Fruit fly (Drosophila melanogaster): ENCODE measurements around the gene Vps16B.

Vps16B gene

DNA sequence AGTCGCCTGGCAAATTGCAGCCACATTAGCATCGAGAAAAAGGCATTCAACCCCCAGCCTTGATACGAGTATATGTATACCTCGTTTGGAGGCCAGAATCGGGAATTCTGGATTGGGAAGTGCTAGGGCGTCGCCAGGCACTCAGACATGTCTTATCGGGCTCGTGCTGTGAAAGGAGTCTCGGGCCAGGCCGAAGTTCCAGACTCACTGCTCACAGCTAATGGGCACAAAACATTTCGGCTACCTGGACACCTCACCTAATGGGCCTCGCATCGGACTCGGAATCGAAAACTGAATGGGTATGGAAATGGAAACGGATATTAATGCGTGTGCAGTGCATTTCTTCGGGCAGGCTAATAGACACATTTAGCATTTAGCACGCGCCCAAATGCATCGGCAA lies 45.3 kb downstream of the Vps16B start (continued):
- peak; percentile 66 for TF ChIP-seq Ets65A (GFP tag)
- no peak for TF ChIP-seq CG13287 (GFP tag; IDR thresholded peaks at IDR 0.05; ENCODE audit: partially characterized antibody)
- TF ChIP-seq Dbx (GFP tag; IDR thresholded peaks at IDR 0.05): no peak
- no peak for TF ChIP-seq CG15073 (GFP tag; optimal IDR thresholded peaks at IDR 0.05)
- TF ChIP-seq CG4328 (GFP tag; optimal IDR thresholded peaks at IDR 0.05): no peak
- no peak for TF ChIP-seq D19B (GFP tag; optimal IDR thresholded peaks at IDR 0.05)
- no peak for TF ChIP-seq CG32767 (GFP tag; IDR thresholded peaks at IDR 0.05)
- TF ChIP-seq crp (GFP tag; optimal IDR thresholded peaks at IDR 0.05): no peak
- no peak for TF ChIP-seq dysf (GFP tag; IDR thresholded peaks at IDR 0.05)
- peak; percentile 11 for TF ChIP-seq D (optimal IDR thresholded peaks at IDR 0.05)
- no peak for TF ChIP-seq D (GFP tag; optimal IDR thresholded peaks at IDR 0.05)
- no peak for TF ChIP-seq chinmo (GFP tag; IDR thresholded peaks at IDR 0.05; ENCODE audit: partially characterized antibody)
- no peak for TF ChIP-seq CG17568 (GFP tag; optimal IDR thresholded peaks at IDR 0.05)
- TF ChIP-seq CG8359 (GFP tag; optimal IDR thresholded peaks at IDR 0.05; ENCODE audit: borderline replicate concordance): no peak
- TF ChIP-seq Nf-YC (tag; optimal IDR thresholded peaks at IDR 0.05): no peak
- peak; percentile 54 for TF ChIP-seq CG13894 (tag; optimal IDR thresholded peaks at IDR 0.05)
- no peak for TF ChIP-seq CG8924 (tag; optimal IDR thresholded peaks at IDR 0.05)
- TF ChIP-seq slbo (GFP tag; IDR thresholded peaks at IDR 0.05): no peak
- no peak for TF ChIP-seq fru (optimal IDR thresholded peaks at IDR 0.05)
- peak; percentile 91 for TF ChIP-seq zen (tag; optimal IDR thresholded peaks at IDR 0.05)
- TF ChIP-seq CG11696 (GFP tag; IDR thresholded peaks at IDR 0.05): no peak
- no peak for TF ChIP-seq ab (GFP tag; optimal IDR thresholded peaks at IDR 0.05)
- TF ChIP-seq CG11504 (tag; optimal IDR thresholded peaks at IDR 0.05): no peak
- no peak for TF ChIP-seq B-H2 (GFP tag; optimal IDR thresholded peaks at IDR 0.05)
- TF ChIP-seq CG4730 (GFP tag; IDR thresholded peaks at IDR 0.05): no peak
- no peak for TF ChIP-seq CG12659 (GFP tag; optimal IDR thresholded peaks at IDR 0.05)
- no peak for TF ChIP-seq Bteb2 (GFP tag; optimal IDR thresholded peaks at IDR 0.05)
- no peak for TF ChIP-seq otp (GFP tag; IDR thresholded peaks at IDR 0.05)

DNA sequence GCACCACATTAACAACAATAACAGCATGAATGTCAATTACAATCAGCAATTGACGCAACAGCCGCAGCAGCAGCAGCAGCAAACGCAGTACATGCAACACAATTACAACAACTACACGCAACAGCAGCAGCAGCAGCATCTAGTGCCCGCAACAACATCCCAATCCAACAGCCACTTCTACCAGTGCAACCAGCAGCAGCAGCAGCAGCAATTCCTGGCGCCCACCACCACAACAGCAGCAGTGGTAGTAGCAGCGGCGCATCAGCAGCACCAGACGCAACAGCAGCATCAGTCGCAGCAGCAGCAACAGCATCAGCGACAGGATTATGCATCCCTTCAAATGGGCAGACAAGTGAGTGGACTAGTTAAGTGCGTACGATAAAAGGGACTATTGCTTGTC lies 49.0 kb downstream of the Vps16B start:
- no peak for TF ChIP-seq NC2α (GFP tag; optimal IDR thresholded peaks at IDR 0.05)
- peak in 1 of 2 experiments; percentile 77 for TF ChIP-seq Dfd (GFP tag; optimal IDR thresholded peaks at IDR 0.05)
- no peak for TF ChIP-seq CG17612 (GFP tag; IDR thresholded peaks at IDR 0.05)
- 0 out of 3 replicates have a peak, but pooled peaks have one; percentile 7 for TF ChIP-seq HLH4C (GFP tag; IDR thresholded peaks at IDR 0.05; ENCODE audit: partially characterized antibody)
- TF ChIP-seq CG4282 (GFP tag; optimal IDR thresholded peaks at IDR 0.05): no peak
- TF ChIP-seq CG4328 (GFP tag; optimal IDR thresholded peaks at IDR 0.05): no peak
- no peak for TF ChIP-seq CG14710 (tag; optimal IDR thresholded peaks at IDR 0.05)
- peak; percentile 73 for TF ChIP-seq CG8478 (optimal IDR thresholded peaks at IDR 0.05)
- TF ChIP-seq tup (GFP tag; optimal IDR thresholded peaks at IDR 0.05): no peak

DNA sequence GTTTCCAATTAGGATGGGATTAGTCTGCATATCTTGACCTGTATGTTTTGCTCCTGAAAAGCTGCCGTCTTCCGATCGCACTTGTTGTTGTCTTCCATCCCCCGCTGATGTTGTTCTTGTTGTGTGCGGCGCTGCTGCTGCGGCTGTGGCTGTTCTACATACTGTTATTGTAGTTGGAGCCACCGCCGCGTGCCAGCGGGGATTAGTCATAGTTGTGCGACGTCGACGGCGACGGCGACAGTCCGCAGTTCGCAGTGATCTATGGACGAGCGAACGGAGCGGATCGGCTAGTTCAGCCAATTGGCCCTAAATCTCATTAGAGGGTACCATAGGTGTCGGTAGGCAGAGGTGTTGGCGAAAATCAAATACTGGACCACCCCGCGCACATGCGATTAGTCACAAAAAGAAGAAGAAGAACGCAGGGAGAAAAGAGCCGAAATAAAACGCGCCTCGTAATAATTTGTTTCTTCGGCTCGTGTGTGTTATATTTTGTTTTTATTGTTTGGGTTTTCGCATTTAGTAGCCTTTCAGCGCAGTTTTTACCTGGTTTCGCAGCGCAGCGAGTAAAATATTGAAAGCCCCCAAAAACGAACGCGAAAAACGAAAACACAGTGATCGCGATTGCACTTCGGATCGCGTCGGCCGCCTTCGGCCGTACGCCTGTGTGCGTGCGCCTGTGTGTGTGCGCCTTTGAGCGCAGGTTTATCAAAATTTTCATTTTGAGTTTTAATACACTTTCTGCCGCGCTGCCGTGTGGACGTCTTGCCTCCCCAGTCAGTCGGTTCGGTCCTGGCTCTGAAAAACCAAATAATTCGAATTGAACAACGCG lies 50.8 kb downstream of the Vps16B start, which contains the start of gene kay:
Gene kay (plus strand): TSS at position 729 of the 829 bp plus-strand sequence.
- TF ChIP-seq CG1529 (GFP tag; optimal IDR thresholded peaks at IDR 0.05): no peak
- no peak for TF ChIP-seq lov (optimal IDR thresholded peaks at IDR 0.05)
- TF ChIP-seq lov (GFP tag; IDR thresholded peaks at IDR 0.05): no peak
- TF ChIP-seq Xrp1 (GFP tag; IDR thresholded peaks at IDR 0.05): no peak
- no peak for TF ChIP-seq CG17359 (tag; optimal IDR thresholded peaks at IDR 0.05)
- TF ChIP-seq Fer2 (tag; optimal IDR thresholded peaks at IDR 0.05): no peak
- no peak for TF ChIP-seq CG7271 (tag; optimal IDR thresholded peaks at IDR 0.05)
- no peak for TF ChIP-seq ci (GFP tag; IDR thresholded peaks at IDR 0.05)
- TF ChIP-seq pfk (GFP tag; optimal IDR thresholded peaks at IDR 0.05): no peak
- peak; percentile 26; the same call in 1 of the 3 replicates for TF ChIP-seq row (GFP tag; IDR thresholded peaks at IDR 0.05)
- no peak for TF ChIP-seq CG3847 (GFP tag; IDR thresholded peaks at IDR 0.05)
- no peak for TF ChIP-seq shn (GFP tag; optimal IDR thresholded peaks at IDR 0.05)
- peak; percentile 70 for TF ChIP-seq Adf1 (GFP tag; IDR thresholded peaks at IDR 0.05)
- no peak for TF ChIP-seq CG11247 (GFP tag; IDR thresholded peaks at IDR 0.05)
- no peak for TF ChIP-seq Ptx1 (GFP tag; IDR thresholded peaks at IDR 0.05)

Data from whole organism, embryonic.